Fruit fly (Drosophila melanogaster): Measurements from ENCODE around the gene cDIP.

cDIP gene

dm6 chr3R:21161620-21162029 is 733 bp upstream of the cDIP start (continued):
- TF ChIP-seq dpn (GFP tag; optimal IDR thresholded peaks at IDR 0.05) (peak in 1 of 2 experiments; percentile 42), CoRest (tag; optimal IDR thresholded peaks at IDR 0.05) (peak; percentile 33), CG9727 (GFP tag; optimal IDR thresholded peaks at IDR 0.05) (no peak), Sox102F (GFP tag; optimal IDR thresholded peaks at IDR 0.05) (peak; percentile 40), CG31224 (GFP tag; IDR thresholded peaks at IDR 0.05) (peak; percentile 35; the same call in 1 of the 2 replicates), CG1792 (GFP tag; optimal IDR thresholded peaks at IDR 0.05) (peak; percentile 25), bsh (GFP tag; optimal IDR thresholded peaks at IDR 0.05) (no peak), chm (GFP tag; IDR thresholded peaks at IDR 0.05) (no peak), Hmr (GFP tag; optimal IDR thresholded peaks at IDR 0.05) (peak; percentile 67), pb (GFP tag; optimal IDR thresholded peaks at IDR 0.05) (no peak), fu2 (GFP tag; optimal IDR thresholded peaks at IDR 0.05) (peak; percentile 31), CG43689 (GFP tag; IDR thresholded peaks at IDR 0.05) (0 out of 2 replicates have a peak, but pooled peaks have one; percentile 16), so (GFP tag; IDR thresholded peaks at IDR 0.05) (peak; percentile 64; the same call in 2 of the 3 replicates), CG15269 (tag; optimal IDR thresholded peaks at IDR 0.05) (peak; percentile 66), CG18262 (tag; optimal IDR thresholded peaks at IDR 0.05) (no peak), sob (GFP tag; IDR thresholded peaks at IDR 0.05) (no peak), CG6813 (GFP tag; optimal IDR thresholded peaks at IDR 0.05) (peak; percentile 38), CG6765 (GFP tag; optimal IDR thresholded peaks at IDR 0.05) (no peak), CG5180 (GFP tag; optimal IDR thresholded peaks at IDR 0.05) (no peak), CG17385 (GFP tag; optimal IDR thresholded peaks at IDR 0.05) (peak; percentile 41), CG8290 (GFP tag; optimal IDR thresholded peaks at IDR 0.05) (no peak), CG8290 (tag; optimal IDR thresholded peaks at IDR 0.05) (peak in 1 of 2 experiments; percentile 87), CG7556 (GFP tag; optimal IDR thresholded peaks at IDR 0.05) (peak; percentile 10), Ptx1 (GFP tag; IDR thresholded peaks at IDR 0.05) (peak; percentile 40), Dbx (GFP tag; IDR thresholded peaks at IDR 0.05) (0 out of 3 replicates have a peak, but pooled peaks have one; percentile 52), dm (GFP tag; optimal IDR thresholded peaks at IDR 0.05) (peak; percentile 5), Med (GFP tag) (peak; percentile 87), CG9932 (GFP tag; IDR thresholded peaks at IDR 0.05) (peak; percentile 47), pita (GFP tag; optimal IDR thresholded peaks at IDR 0.05) (no peak), CG8089 (GFP tag; optimal IDR thresholded peaks at IDR 0.05) (no peak), mirr (GFP tag; optimal IDR thresholded peaks at IDR 0.05) (peak; percentile 59), CG17568 (GFP tag; optimal IDR thresholded peaks at IDR 0.05) (peak; percentile 50), CG9876 (GFP tag; optimal IDR thresholded peaks at IDR 0.05) (peak; percentile 32), Xrp1 (GFP tag; IDR thresholded peaks at IDR 0.05) (no peak), D19B (GFP tag; optimal IDR thresholded peaks at IDR 0.05) (no peak), CG11085 (GFP tag; IDR thresholded peaks at IDR 0.05) (no peak), luna (GFP tag; optimal IDR thresholded peaks at IDR 0.05) (peak; percentile 9), CG15514 (GFP tag; optimal IDR thresholded peaks at IDR 0.05) (peak; percentile 27), Hsf (GFP tag; optimal IDR thresholded peaks at IDR 0.05) (peak; percentile 19), Mad (GFP tag; optimal IDR thresholded peaks at IDR 0.05) (peak; percentile 8), CG17912 (GFP tag; optimal IDR thresholded peaks at IDR 0.05) (no peak), zfh1 (GFP tag; IDR thresholded peaks at IDR 0.05) (no peak), tin (GFP tag; optimal IDR thresholded peaks at IDR 0.05) (no peak), CG15073 (GFP tag; optimal IDR thresholded peaks at IDR 0.05) (no peak), ems (GFP tag; optimal IDR thresholded peaks at IDR 0.05) (no peak), GATAe (GFP tag; conservative IDR thresholded peaks at IDR 0.05) (peak; percentile 28; the same call in 1 of the 2 replicates), grau (tag; optimal IDR thresholded peaks at IDR 0.05) (peak; percentile 61), H15 (GFP tag; IDR thresholded peaks at IDR 0.05) (0 out of 3 replicates have a peak, but pooled peaks have one; percentile 7), tx (GFP tag; optimal IDR thresholded peaks at IDR 0.05) (no peak), crp (GFP tag; optimal IDR thresholded peaks at IDR 0.05) (no peak), pfk (GFP tag; optimal IDR thresholded peaks at IDR 0.05) (no peak)

Data from whole organism, embryonic.